Worm (Caenorhabditis elegans) whole organism, mixed stage, embryonic: Measurements from ENCODE around the gene fbxa-206.
"Not testable (repeated sequence)": the region's sequence is repeated elsewhere in the genome, so short reads cannot be mapped to it uniquely, and the experiment has no call there.

Source experiments
- bed-3 ChIP-seq: fragments of 200-800 bp; sonication (Bioruptor generic); optimal IDR thresholded peaks from 3 replicates; lab custom pipeline; 2018; ENCODE audit warnings: mild to moderate bottlenecking, missing genetic modification characterization, moderate library complexity, missing compliant biosample characterization
- blmp-1 ChIP-seq: fragments of 150-350 bp; optimal IDR thresholded peaks from 2 replicates; lab custom pipeline; 2014; ENCODE audit warnings: missing biosample characterization, missing genetic modification characterization
- ceh-43 ChIP-seq: fragments of 200-800 bp; sonication (Bioruptor generic); optimal IDR thresholded peaks from 2 replicates; lab custom pipeline; 2018; ENCODE audit warnings: mild to moderate bottlenecking, missing genetic modification characterization, moderate library complexity, missing compliant biosample characterization
- cnd-1 ChIP-seq: fragments of 200-800 bp; sonication (Bioruptor generic); optimal IDR thresholded peaks from 2 replicates; lab custom pipeline; 2018; ENCODE audit warnings: mild to moderate bottlenecking, missing genetic modification characterization, missing compliant biosample characterization
- drap-1 ChIP-seq: fragments of 200-800 bp; sonication (Bioruptor generic); optimal IDR thresholded peaks from 3 replicates; lab custom pipeline; 2018; ENCODE audit warnings: mild to moderate bottlenecking, missing genetic modification characterization, missing compliant biosample characterization
- elt-3 ChIP-seq: fragments of 150-350 bp; optimal IDR thresholded peaks from 2 replicates; lab custom pipeline; 2014; ENCODE audit warnings: missing biosample characterization, missing genetic modification characterization
- flh-1 ChIP-seq: fragments of 200-800 bp; sonication (Bioruptor generic); optimal IDR thresholded peaks from 2 replicates; lab custom pipeline; 2018; ENCODE audit warnings: mild to moderate bottlenecking, missing genetic modification characterization, moderate library complexity, missing compliant biosample characterization
- ham-2 ChIP-seq: fragments of 200-800 bp; sonication (Bioruptor generic); optimal IDR thresholded peaks from 2 replicates; lab custom pipeline; 2018; ENCODE audit warnings: mild to moderate bottlenecking, missing genetic modification characterization, missing compliant biosample characterization
- hlh-1 ChIP-seq: fragments of 150-350 bp; optimal IDR thresholded peaks from 2 replicates; lab custom pipeline; 2014; ENCODE audit warnings: missing biosample characterization, missing genetic modification reagents, missing genetic modification characterization
- lin-32 ChIP-seq: fragments of 200-800 bp; sonication (Bioruptor generic); optimal IDR thresholded peaks from 2 replicates; lab custom pipeline; 2018; ENCODE audit warnings: mild to moderate bottlenecking, missing genetic modification characterization, missing compliant biosample characterization
- lsy-2 ChIP-seq: fragments of 150-350 bp; optimal IDR thresholded peaks from 2 replicates; lab custom pipeline; 2014; ENCODE audit warnings: missing biosample characterization, missing genetic modification characterization
- mab-5 ChIP-seq: fragments of 150-350 bp; optimal IDR thresholded peaks from 2 replicates; lab custom pipeline; 2014; ENCODE audit warnings: missing biosample characterization, missing genetic modification characterization
- mep-1 ChIP-seq: fragments of 150-350 bp; optimal IDR thresholded peaks from 2 replicates; lab custom pipeline; 2017; ENCODE audit warnings: missing biosample characterization, missing genetic modification reagents, missing genetic modification characterization, inconsistent platforms
- mls-2 ChIP-seq: sonication (generic microtip); optimal IDR thresholded peaks from 2 replicates; lab custom pipeline; 2016; ENCODE audit warnings: mild to moderate bottlenecking, missing genetic modification characterization, moderate library complexity, missing compliant biosample characterization
- nhr-12 ChIP-seq: fragments of 150-350 bp; optimal IDR thresholded peaks from 2 replicates; lab custom pipeline; 2014; ENCODE audit warnings: missing biosample characterization, missing genetic modification characterization
- nhr-2 ChIP-seq: fragments of 150-350 bp; optimal IDR thresholded peaks from 2 replicates; lab custom pipeline; 2014; ENCODE audit warnings: missing biosample characterization, missing genetic modification characterization
- nhr-237 ChIP-seq: fragments of 150-350 bp; optimal IDR thresholded peaks from 2 replicates; lab custom pipeline; 2014; ENCODE audit warnings: missing biosample characterization, missing genetic modification characterization
- nhr-28 ChIP-seq: fragments of 150-350 bp; optimal IDR thresholded peaks from 2 replicates; lab custom pipeline; 2014; ENCODE audit warnings: missing biosample characterization, missing genetic modification characterization
- pha-4 ChIP-seq: fragments of 150-350 bp; optimal IDR thresholded peaks from 2 replicates; lab custom pipeline; 2018; ENCODE audit warnings: missing biosample characterization, missing genetic modification reagents, missing genetic modification characterization
- sem-2 ChIP-seq: fragments of 200-800 bp; sonication (Bioruptor generic); optimal IDR thresholded peaks from 2 replicates; lab custom pipeline; 2018; ENCODE audit warnings: mild to moderate bottlenecking, missing genetic modification characterization, missing compliant biosample characterization
- snpc-4 ChIP-seq: fragments of 150-350 bp; optimal IDR thresholded peaks from 2 replicates; lab custom pipeline; 2014; ENCODE audit warnings: missing biosample characterization, missing genetic modification characterization
- sptf-1 ChIP-seq: sonication (generic microtip); optimal IDR thresholded peaks from 2 replicates; lab custom pipeline; 2017; ENCODE audit warnings: mild to moderate bottlenecking, missing genetic modification characterization, moderate library complexity, missing compliant biosample characterization
- tbx-8 ChIP-seq: fragments of 200-800 bp; sonication (Bioruptor generic); optimal IDR thresholded peaks from 2 replicates; lab custom pipeline; 2018; ENCODE audit warnings: mild to moderate bottlenecking, missing genetic modification characterization, moderate library complexity, missing compliant biosample characterization
- unc-120 ChIP-seq: sonication (generic microtip); optimal IDR thresholded peaks from 2 replicates; lab custom pipeline; 2017; ENCODE audit warnings: missing genetic modification characterization, missing compliant biosample characterization; ENCODE audit not compliant: poor library complexity, severe bottlenecking
- unc-39 ChIP-seq: fragments of 150-350 bp; optimal IDR thresholded peaks from 2 replicates; lab custom pipeline; 2014; ENCODE audit warnings: missing biosample characterization, missing genetic modification characterization
- unc-62 ChIP-seq: fragments of 150-350 bp; optimal IDR thresholded peaks from 2 replicates; lab custom pipeline; 2014; ENCODE audit warnings: missing biosample characterization, missing genetic modification reagents, missing genetic modification characterization
- zip-8 ChIP-seq: fragments of 150-350 bp; optimal IDR thresholded peaks from 2 replicates; lab custom pipeline; 2014; ENCODE audit warnings: missing biosample characterization, missing genetic modification characterization
- ztf-11 ChIP-seq: fragments of 150-350 bp; optimal IDR thresholded peaks from 2 replicates; lab custom pipeline; 2014; ENCODE audit warnings: missing biosample characterization, missing genetic modification characterization

fbxa-206 gene

DNA sequence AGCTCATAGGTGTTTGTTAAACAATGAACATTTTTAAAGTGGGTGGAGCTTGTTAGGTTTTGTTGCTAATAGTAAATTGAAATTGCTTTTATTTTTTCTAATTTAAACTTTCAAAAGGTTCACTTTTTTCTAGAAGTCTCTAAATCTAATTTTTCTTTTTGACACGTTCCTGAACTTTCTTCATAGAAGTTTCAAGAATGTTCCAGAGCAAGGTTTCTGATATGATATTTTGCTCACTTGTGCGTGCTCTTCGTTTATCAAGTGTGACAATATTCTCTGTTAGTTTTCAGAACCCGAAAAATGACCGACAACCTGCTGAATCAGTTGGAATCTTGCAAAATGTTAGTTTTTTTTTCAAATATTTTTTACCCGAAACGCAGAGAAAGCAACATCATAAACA is 20.5 kb upstream of the fbxa-206 start, which contains the start of gene fbxa-148:
Gene fbxa-148 (plus strand): TSS at position 301 of the 400 bp plus-strand sequence.
- TF ChIP-seq ham-2 (GFP tag; lab: Kevin White, UChicago); nhr-12 (tag; lab: Kevin White, UChicago); bed-3: not testable (repeated sequence)
- TF ChIP-seq, all 35 proteins: peak for 0; not testable (repeated sequence) for 35

- TF ChIP-seq ztf-11 (tag; lab: Kevin White, UChicago), result no peak
- no peak for TF ChIP-seq elt-3 (tag; lab: Kevin White, UChicago)
- TF ChIP-seq sem-2 (GFP tag; lab: Kevin White, UChicago), result no peak
- no peak for TF ChIP-seq cnd-1 (tag; lab: Kevin White, UChicago)
- TF ChIP-seq zip-8 (tag; lab: Kevin White, UChicago), result no peak
- TF ChIP-seq bed-3, result no peak
- no peak for TF ChIP-seq mls-2 (tag; lab: Kevin White, UChicago)
- TF ChIP-seq blmp-1 (tag; lab: Kevin White, UChicago), result no peak
- no peak for TF ChIP-seq snpc-4
- no peak for TF ChIP-seq mab-5 (tag; lab: Kevin White, UChicago)
- no peak for TF ChIP-seq nhr-28 (tag; lab: Kevin White, UChicago)
- TF ChIP-seq unc-120 (tag; lab: Kevin White, UChicago), result no peak
These were observed 9.1 kb upstream of the fbxa-206 start, which contains the start of gene Y102A5C.36 for ce11 chrV:16927345-16927744. Y102A5C.36 (minus strand) TSS chrV:16927445.

- no peak for TF ChIP-seq lsy-2 (tag; lab: Kevin White, UChicago)
These were observed 3.7 kb upstream of the fbxa-206 start, which contains the start of gene Y102A5C.4 for ce11 chrV:16921952-16922351. Y102A5C.4 (plus strand) TSS chrV:16922252.

ce11 chrV:16919675-16920074 is 1.4 kb upstream of the fbxa-206 start:
- TF ChIP-seq cnd-1 (tag; lab: Kevin White, UChicago) (no peak), nhr-2 (tag; lab: Kevin White, UChicago) (no peak), sptf-1 (tag; lab: Kevin White, UChicago) (no peak), bed-3 (no peak), mep-1 (no peak), tbx-8 (GFP tag; lab: Kevin White, UChicago) (no peak), ceh-43 (GFP tag; lab: Kevin White, UChicago) (no peak)

DNA sequence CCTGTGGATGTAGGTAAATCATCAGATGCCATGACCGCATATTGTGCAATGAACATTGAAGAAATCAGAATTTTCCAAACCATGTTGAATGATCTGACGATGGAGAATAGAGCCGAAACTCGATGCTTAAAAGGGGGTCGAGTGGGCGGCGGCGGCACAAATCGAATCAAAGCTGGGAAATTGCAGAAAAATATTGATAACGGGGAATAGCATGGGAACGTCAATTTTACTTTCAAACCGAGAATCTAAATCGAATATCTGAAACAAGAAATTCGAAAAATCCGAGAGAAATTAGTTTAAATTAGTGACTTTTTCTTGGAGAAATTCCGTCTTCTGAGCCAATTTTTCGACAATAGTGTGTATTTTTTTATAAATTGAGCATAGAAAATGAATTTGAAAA is 2.2 kb downstream of the fbxa-206 start, which contains the start of gene F09C6.10:
Gene F09C6.10 (minus strand): TSS at position 101 of the 400 bp plus-strand sequence.
- TF ChIP-seq unc-62 (GFP tag; lab: Kevin White, UChicago), result no peak
- no peak for TF ChIP-seq ztf-11 (tag; lab: Kevin White, UChicago)
- TF ChIP-seq ceh-43 (GFP tag; lab: Kevin White, UChicago), result no peak
- no peak for TF ChIP-seq tbx-8 (GFP tag; lab: Kevin White, UChicago)
- TF ChIP-seq pha-4, result no peak
- no peak for TF ChIP-seq sptf-1 (tag; lab: Kevin White, UChicago)
- no peak for TF ChIP-seq unc-39 (tag; lab: Kevin White, UChicago)
- no peak for TF ChIP-seq cnd-1 (tag; lab: Kevin White, UChicago)
- TF ChIP-seq mab-5 (tag; lab: Kevin White, UChicago), result no peak
- no peak for TF ChIP-seq ham-2 (GFP tag; lab: Kevin White, UChicago)
- no peak for TF ChIP-seq bed-3
- no peak for TF ChIP-seq flh-1 (GFP tag; lab: Kevin White, UChicago)

DNA sequence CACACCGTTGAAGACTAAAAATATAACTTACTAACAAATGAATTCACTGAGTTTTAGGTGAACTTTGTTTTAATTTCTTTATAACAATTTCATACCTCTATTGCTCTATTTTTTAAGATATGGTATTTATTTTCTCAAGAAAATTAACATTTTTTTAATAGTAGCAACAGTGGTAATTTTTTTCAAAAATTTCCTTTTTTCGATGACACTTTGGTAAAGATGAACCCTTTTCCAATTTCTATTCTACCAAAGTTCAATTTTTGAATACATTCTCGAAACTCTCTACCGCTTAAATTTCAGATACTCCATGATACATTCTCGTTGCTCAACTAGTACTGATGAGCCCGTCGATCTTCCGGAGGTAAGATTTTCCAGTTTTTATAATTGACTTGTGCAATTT is 6.3 kb downstream of the fbxa-206 start, which contains the start of gene nhr-116:
Gene nhr-116 (plus strand): TSS at position 301 of the 400 bp plus-strand sequence.
- TF ChIP-seq hlh-1 (tag; lab: Kevin White, UChicago) (no peak), blmp-1 (tag; lab: Kevin White, UChicago) (no peak), nhr-2 (tag; lab: Kevin White, UChicago) (no peak), lin-32 (GFP tag; lab: Kevin White, UChicago) (no peak), nhr-237 (tag; lab: Kevin White, UChicago) (no peak), unc-120 (tag; lab: Kevin White, UChicago) (no peak), sem-2 (GFP tag; lab: Kevin White, UChicago) (no peak), nhr-12 (tag; lab: Kevin White, UChicago) (no peak), drap-1 (GFP tag; lab: Kevin White, UChicago) (no peak), sptf-1 (tag; lab: Kevin White, UChicago) (no peak), tbx-8 (GFP tag; lab: Kevin White, UChicago) (no peak), elt-3 (tag; lab: Kevin White, UChicago) (no peak)
